Fruit fly (Drosophila melanogaster) whole organism, wandering third instar larva: ENCODE results near the gene mRpL38.

Experiments
- Abd-B ChIP-seq: fragments of >200 bp; optimal IDR thresholded peaks from 2 replicates; lab custom pipeline; 2017; ENCODE audit warnings: missing biosample characterization, missing genetic modification characterization
- CG32264 ChIP-seq: fragments of 200-800 bp; sonication (Bioruptor generic); optimal IDR thresholded peaks from 2 replicates; lab custom pipeline; 2016; ENCODE audit warnings: missing biosample characterization, missing genetic modification characterization
- CG9705 ChIP-seq: fragments of 200-800 bp; sonication (Bioruptor generic); optimal IDR thresholded peaks from 2 replicates; lab custom pipeline; 2018; ENCODE audit warnings: missing biosample characterization, mild to moderate bottlenecking, missing genetic modification characterization
- Dfd ChIP-seq: fragments of >200 bp; optimal IDR thresholded peaks from 2 replicates; lab custom pipeline; 2017; ENCODE audit warnings: missing biosample characterization, missing genetic modification characterization
- Dif ChIP-seq: fragments of 200-275, 200-300 bp; sonication (Bioruptor generic); optimal IDR thresholded peaks from 2 replicates; lab custom pipeline; 2018; ENCODE audit warnings: missing biosample characterization, missing genetic modification characterization; ENCODE audit not compliant: partially characterized antibody
- GATAd ChIP-seq: sonication (Bioruptor generic); optimal IDR thresholded peaks from 2 replicates; lab custom pipeline; 2016; ENCODE audit warnings: missing biosample characterization, missing genetic modification characterization
- HLH106 ChIP-seq: fragments of 200-800 bp; optimal IDR thresholded peaks from 3 replicates; lab custom pipeline; 2019; ENCODE audit warnings: missing biosample characterization, mild to moderate bottlenecking, missing genetic modification characterization, moderate library complexity
- Hnf4 ChIP-seq: fragments of 200-800 bp; sonication (Bioruptor generic); optimal IDR thresholded peaks from 2 replicates; lab custom pipeline; 2016; ENCODE audit warnings: missing biosample characterization, mild to moderate bottlenecking, missing genetic modification characterization
- Hr78 ChIP-seq: fragments of >200 bp; optimal IDR thresholded peaks from 2 replicates; lab custom pipeline; 2017; ENCODE audit warnings: missing biosample characterization, missing genetic modification characterization
- Hr83 ChIP-seq: fragments of 200-300 bp; sonication (Bioruptor generic); optimal IDR thresholded peaks from 2 replicates; lab custom pipeline; 2016; ENCODE audit warnings: missing biosample characterization, mild to moderate bottlenecking, missing genetic modification characterization, moderate library complexity; ENCODE audit not compliant: poor library complexity, severe bottlenecking
- N ChIP-seq: fragments of >200 bp; optimal IDR thresholded peaks from 2 replicates; lab custom pipeline; 2018; ENCODE audit warnings: missing biosample characterization, missing external identifiers, missing genetic modification characterization
- OdsH ChIP-seq: fragments of 200-800 bp; sonication (Bioruptor generic); optimal IDR thresholded peaks from 2 replicates; lab custom pipeline; 2016; ENCODE audit warnings: missing biosample characterization, mild to moderate bottlenecking, missing genetic modification characterization
- Rel ChIP-seq, 2 experiments: fragments of 200-800 bp; sonication (Bioruptor generic) in 1 of 2; optimal IDR thresholded peaks; 2 replicates in 1 of 2; 3 replicates in 1 of 2; lab custom pipeline; 2016 to 2019; ENCODE audit warnings: mild to moderate bottlenecking in 2 of 2, missing biosample characterization in 2 of 2, missing genetic modification characterization in 2 of 2, moderate library complexity in 1 of 2
- Sp1 ChIP-seq: fragments of 200-800 bp; sonication (Bioruptor generic); optimal IDR thresholded peaks from 3 replicates; lab custom pipeline; 2019; ENCODE audit warnings: missing biosample characterization, mild to moderate bottlenecking, missing genetic modification characterization, moderate library complexity
- Vsx2 ChIP-seq: fragments of 200-300, 225-300 bp; sonication (Bioruptor generic); optimal IDR thresholded peaks from 2 replicates; lab custom pipeline; 2018; ENCODE audit warnings: missing biosample characterization, missing genetic modification characterization; ENCODE audit not compliant: partially characterized antibody
- dl ChIP-seq, 2 experiments: fragments of 175-275, 200-275 bp in 1 of 2; fragments of 200-275 bp in 1 of 2; sonication (Bioruptor generic); optimal IDR thresholded peaks; lab custom pipeline; 2018; ENCODE audit warnings: mild to moderate bottlenecking in 2 of 2, missing biosample characterization in 2 of 2, missing genetic modification characterization in 2 of 2, moderate library complexity in 2 of 2; ENCODE audit not compliant: partially characterized antibody in 2 of 2, insufficient read depth in 1 of 2
- dmrt93B ChIP-seq: fragments of 200-800 bp; sonication (Bioruptor generic); optimal IDR thresholded peaks from 2 replicates; lab custom pipeline; 2018; ENCODE audit warnings: missing biosample characterization, mild to moderate bottlenecking, missing genetic modification characterization
- dsf ChIP-seq: sonication (Bioruptor generic); optimal IDR thresholded peaks from 2 replicates; lab custom pipeline; 2016; ENCODE audit warnings: missing biosample characterization, missing genetic modification characterization, borderline replicate concordance
- ey ChIP-seq: fragments of 200-800 bp; sonication (Bioruptor generic); optimal IDR thresholded peaks from 2 replicates; lab custom pipeline; 2016; ENCODE audit warnings: missing biosample characterization, missing genetic modification characterization
- foxo ChIP-seq, 2 experiments: fragments of 200-800 bp; sonication (Bioruptor generic); optimal IDR thresholded peaks; 2 replicates in 1 of 2; 3 replicates in 1 of 2; lab custom pipeline; 2016 to 2017; ENCODE audit warnings: missing biosample characterization in 2 of 2, missing genetic modification characterization in 2 of 2
- fru ChIP-seq: fragments of 200-800 bp; sonication (Bioruptor generic); optimal IDR thresholded peaks from 3 replicates; lab custom pipeline; 2016; ENCODE audit warnings: missing biosample characterization, mild to moderate bottlenecking, missing genetic modification characterization
- h ChIP-seq: fragments of 200-800 bp; sonication (Bioruptor generic); optimal IDR thresholded peaks from 3 replicates; lab custom pipeline; 2016; ENCODE audit warnings: missing biosample characterization, mild to moderate bottlenecking, missing genetic modification characterization
- jim ChIP-seq: fragments of 175-275, 200-325 bp; sonication (Bioruptor generic); optimal IDR thresholded peaks from 2 replicates; lab custom pipeline; 2016; ENCODE audit warnings: missing biosample characterization, mild to moderate bottlenecking, missing genetic modification characterization
- lola ChIP-seq: fragments of >200 bp; optimal IDR thresholded peaks from 2 replicates; lab custom pipeline; 2017; ENCODE audit warnings: missing biosample characterization, missing genetic modification characterization
- pan ChIP-seq: fragments of >200 bp; optimal IDR thresholded peaks from 2 replicates; lab custom pipeline; 2017
- psq ChIP-seq: fragments of 200-800 bp; sonication (Bioruptor generic); optimal IDR thresholded peaks from 3 replicates; lab custom pipeline; 2017; ENCODE audit warnings: missing biosample characterization, mild to moderate bottlenecking, missing genetic modification characterization, moderate library complexity
- rgr ChIP-seq: fragments of 200-800 bp; sonication (Bioruptor generic); optimal IDR thresholded peaks from 3 replicates; lab custom pipeline; 2016; ENCODE audit warnings: missing biosample characterization, mild to moderate bottlenecking, missing genetic modification characterization
- sage ChIP-seq: fragments of 200-800 bp; sonication (Bioruptor generic); optimal IDR thresholded peaks from 2 replicates; lab custom pipeline; 2016; ENCODE audit warnings: missing biosample characterization, mild to moderate bottlenecking, missing genetic modification characterization
- sv ChIP-seq: fragments of 200-800 bp; sonication (Bioruptor generic); optimal IDR thresholded peaks from 3 replicates; lab custom pipeline; 2016; ENCODE audit warnings: missing biosample characterization, missing genetic modification characterization
- tai ChIP-seq: sonication (Bioruptor generic); optimal IDR thresholded peaks from 2 replicates; lab custom pipeline; 2016; ENCODE audit warnings: missing biosample characterization, missing genetic modification characterization
- woc ChIP-seq: sonication (Bioruptor generic); optimal IDR thresholded peaks from 2 replicates; lab custom pipeline; 2016; ENCODE audit warnings: missing biosample characterization, mild to moderate bottlenecking, missing genetic modification characterization

The mRpL38 gene

dm6 chrX:14211250-14211944 is 14.7 kb upstream of the mRpL38 start (continued):
- TF ChIP-seq dsf, result no peak

- TF ChIP-seq Dfd (GFP tag; lab: Kevin White, UChicago) (no peak), tai (no peak), dl (GFP tag; optimal IDR thresholded peaks at IDR 0.05; lab: Kevin White, UChicago; ENCODE audit: insufficient read depth in 1 of 2, partially characterized antibody in 2 of 2) (peak; percentile 54 to 85), ey (GFP tag; lab: Kevin White, UChicago) (no peak), woc (GFP tag; lab: Kevin White, UChicago) (no peak), sv (no peak), CG9705 (GFP tag; lab: Kevin White, UChicago) (no peak), CG32264 (no peak), Vsx2 (GFP tag; lab: Kevin White, UChicago) (peak; percentile 53), N (GFP tag; lab: Kevin White, UChicago) (no peak), dsf (no peak), jim (no peak), Dif (GFP tag; lab: Kevin White, UChicago) (peak; percentile 74), lola (GFP tag; lab: Kevin White, UChicago) (no peak), fru (no peak), foxo (GFP tag; optimal IDR thresholded peaks at IDR 0.05; lab: Kevin White, UChicago) (no peak), h (no peak), sage (no peak), Sp1 (GFP tag; lab: Kevin White, UChicago) (no peak)
These were observed 13.8 kb upstream of the mRpL38 start for dm6 chrX:14212147-14212792.

dm6 chrX:14213509-14214154 is 12.5 kb upstream of the mRpL38 start:
- TF ChIP-seq Dfd (GFP tag; lab: Kevin White, UChicago), result peak; percentile 81
- TF ChIP-seq sage, result no peak

dm6 chrX:14214505-14215449 is 11.3 kb upstream of the mRpL38 start:
- TF ChIP-seq dsf (no peak), GATAd (GFP tag; lab: Kevin White, UChicago) (no peak), Sp1 (GFP tag; lab: Kevin White, UChicago) (peak; percentile 53), HLH106 (peak; percentile 61), CG32264 (no peak), Hnf4 (GFP tag; lab: Kevin White, UChicago) (no peak), OdsH (GFP tag; lab: Kevin White, UChicago) (no peak), dmrt93B (GFP tag; lab: Kevin White, UChicago) (peak; percentile 26), tai (peak; percentile 15), foxo (GFP tag; optimal IDR thresholded peaks at IDR 0.05; lab: Kevin White, UChicago) (peak in 1 of 2 experiments; percentile 33), h (peak; percentile 9), N (GFP tag; lab: Kevin White, UChicago) (no peak), dl (GFP tag; optimal IDR thresholded peaks at IDR 0.05; lab: Kevin White, UChicago; ENCODE audit: insufficient read depth in 1 of 2, partially characterized antibody in 2 of 2) (no peak), rgr (GFP tag; lab: Kevin White, UChicago) (peak; percentile 41)

dm6 chrX:14215834-14216233 is 10.3 kb upstream of the mRpL38 start:
- no peak for TF ChIP-seq dsf
- TF ChIP-seq HLH106, result peak; percentile 44
- TF ChIP-seq Abd-B (GFP tag; lab: Kevin White, UChicago), result no peak
- TF ChIP-seq Hr78 (GFP tag; lab: Kevin White, UChicago), result no peak
- TF ChIP-seq Dif (GFP tag; lab: Kevin White, UChicago), result no peak
- peak; percentile 9 for TF ChIP-seq fru
- no peak for TF ChIP-seq Vsx2 (GFP tag; lab: Kevin White, UChicago)
- peak; percentile 2 for TF ChIP-seq Sp1 (GFP tag; lab: Kevin White, UChicago)
- no peak for TF ChIP-seq pan (lab: Kevin White, UChicago)
- TF ChIP-seq OdsH (GFP tag; lab: Kevin White, UChicago), result peak; percentile 0
- peak; percentile 7 for TF ChIP-seq psq (GFP tag; lab: Kevin White, UChicago)
- TF ChIP-seq Rel (GFP tag; optimal IDR thresholded peaks at IDR 0.05; lab: Kevin White, UChicago), result no peak
- peak; percentile 36 for TF ChIP-seq Rel (tag; optimal IDR thresholded peaks at IDR 0.05; lab: Kevin White, UChicago)
- TF ChIP-seq Hr83 (GFP tag; lab: Kevin White, UChicago), result no peak
- peak; percentile 8 for TF ChIP-seq h
